Worm (Caenorhabditis elegans): ENCODE data around the gene grl-26.
A peak's percentile ranks its signal among the peaks of the same experiment; 100 is the strongest.

The grl-26 gene

ce11 chrIV:290387-290786 is 32.2 kb downstream of the grl-26 start:
- no peak for TF ChIP-seq efl-1 (optimal IDR thresholded peaks at IDR 0.05)
- peak in 1 of 2 experiments; percentile 71 for TF ChIP-seq efl-1 (GFP tag; optimal IDR thresholded peaks at IDR 0.05 in 1 of 2)
- no peak for TF ChIP-seq hpl-2 (GFP tag; optimal IDR thresholded peaks at IDR 0.05)
- no peak for TF ChIP-seq fkh-8 (tag; optimal IDR thresholded peaks at IDR 0.05)
- no peak for TF ChIP-seq elt-3 (tag; optimal IDR thresholded peaks at IDR 0.05)
- TF ChIP-seq pqm-1 (tag; optimal IDR thresholded peaks at IDR 0.05): no peak
- no peak for TF ChIP-seq alr-1 (tag; optimal IDR thresholded peaks at IDR 0.05; ENCODE audit: borderline replicate concordance)
- TF ChIP-seq mab-9 (GFP tag; IDR thresholded peaks at IDR 0.05): no peak

DNA sequence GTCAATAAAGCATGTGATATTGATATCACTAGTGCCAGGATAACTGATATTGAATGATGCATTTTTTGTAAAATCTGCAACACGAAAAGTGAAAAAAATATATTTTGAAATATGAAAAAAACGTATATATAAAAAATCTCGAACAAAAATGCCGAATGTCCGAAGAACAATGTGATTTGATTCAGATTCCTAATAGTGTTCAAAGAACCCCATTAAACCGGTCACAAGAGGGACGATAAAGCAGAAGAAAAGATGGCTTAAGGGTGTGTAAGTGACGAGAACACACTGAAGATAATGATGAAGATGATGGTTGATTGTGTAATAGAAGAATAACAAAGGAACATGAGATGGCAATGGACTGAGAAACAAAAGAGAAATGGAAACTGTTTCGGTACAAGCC is 34.6 kb downstream of the grl-26 start, which contains the start of gene T21D12.14:
TSS of gene T21D12.14 (minus strand) at position 101 of the 400 bp plus-strand sequence.
- TF ChIP-seq nhr-19 (GFP tag; conservative IDR thresholded peaks at IDR 0.05): no peak
- peak; percentile 32 for TF ChIP-seq blmp-1 (tag; optimal IDR thresholded peaks at IDR 0.05)

DNA sequence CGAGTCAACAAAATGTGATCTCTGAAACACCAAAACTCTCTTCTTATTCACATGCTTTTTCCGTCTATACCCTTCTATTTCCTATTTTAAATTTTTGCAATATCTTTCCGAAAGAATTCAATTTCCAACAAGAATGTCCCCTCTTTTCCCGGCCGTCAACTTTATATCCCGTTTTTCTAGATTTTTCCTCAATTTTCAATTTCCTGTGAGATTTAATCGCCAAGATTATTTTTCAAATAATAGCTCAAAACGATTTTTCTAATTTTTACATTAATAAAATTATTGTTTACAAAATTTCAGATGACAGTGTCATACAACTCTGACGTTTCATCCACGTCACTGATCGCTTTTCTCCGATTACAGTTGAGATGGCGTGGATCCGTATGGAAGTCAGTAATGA is 39.3 kb downstream of the grl-26 start, which contains the start of gene best-19:
TSS of gene best-19 (plus strand) at position 301 of the 400 bp plus-strand sequence.
- TF ChIP-seq fkh-10 (GFP tag; optimal IDR thresholded peaks at IDR 0.05) (peak; percentile 2), ces-1 (GFP tag; optimal IDR thresholded peaks at IDR 0.05) (no peak)

DNA sequence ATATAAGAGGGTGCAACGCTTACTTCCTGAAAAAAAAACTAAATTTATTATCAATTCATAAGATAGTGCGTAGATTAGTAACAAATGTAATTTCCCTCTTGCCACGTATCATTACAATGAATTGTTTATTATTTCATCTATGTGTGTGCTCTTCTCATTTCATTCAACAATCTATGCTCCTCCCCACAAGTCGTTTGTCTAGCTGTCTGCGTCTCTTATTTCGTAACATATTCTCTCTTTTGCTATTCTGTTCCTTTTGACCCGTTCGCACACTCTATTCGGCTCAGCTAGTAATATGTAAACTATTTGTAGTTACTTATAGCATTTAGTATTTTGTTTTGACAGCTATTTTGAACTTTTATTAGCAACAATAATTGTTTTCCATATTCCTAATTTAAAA is 40.6 kb downstream of the grl-26 start:
- TF ChIP-seq grh-1 (GFP tag; IDR thresholded peaks at IDR 0.05) (no peak), mep-1 (tag; optimal IDR thresholded peaks at IDR 0.05) (peak; percentile 6), lin-14 (GFP tag; optimal IDR thresholded peaks at IDR 0.05) (peak; percentile 28), nhr-77 (tag; optimal IDR thresholded peaks at IDR 0.05) (no peak), nhr-85 (tag) (peak; percentile 17), fkh-4 (tag; optimal IDR thresholded peaks at IDR 0.05; ENCODE audit: borderline replicate concordance) (no peak), rnt-1 (tag; optimal IDR thresholded peaks at IDR 0.05) (peak; percentile 6), unc-86 (tag; optimal IDR thresholded peaks at IDR 0.05) (no peak), sup-37 (GFP tag; optimal IDR thresholded peaks at IDR 0.05) (no peak), efl-1 (optimal IDR thresholded peaks at IDR 0.05) (no peak), efl-1 (GFP tag; optimal IDR thresholded peaks at IDR 0.05 in 1 of 2) (peak in 1 of 2 experiments; percentile 74)

DNA sequence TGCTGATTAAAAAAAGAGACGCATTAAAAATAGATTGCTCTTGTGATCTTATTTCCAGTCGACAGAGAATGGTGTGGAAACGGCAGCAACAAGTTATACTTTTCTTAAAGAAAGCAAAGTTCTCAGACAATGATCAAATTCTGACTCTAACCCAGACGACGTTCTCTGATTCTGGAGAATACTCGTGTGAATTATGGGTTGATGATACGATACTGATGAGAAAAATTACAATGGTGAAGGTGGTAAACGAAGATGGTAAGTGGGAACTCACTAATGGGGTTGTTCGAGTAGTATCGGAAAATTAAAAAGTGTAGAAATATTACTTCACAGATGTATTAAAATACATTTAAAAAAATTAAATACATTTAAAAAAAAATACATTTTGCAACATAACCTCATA is 44.3 kb downstream of the grl-26 start:
- TF ChIP-seq lin-13 (GFP tag; optimal IDR thresholded peaks at IDR 0.05) (no peak), efl-1 (optimal IDR thresholded peaks at IDR 0.05) (no peak), efl-1 (GFP tag; optimal IDR thresholded peaks at IDR 0.05 in 1 of 2) (peak in 1 of 2 experiments; percentile 68), lir-3 (tag; optimal IDR thresholded peaks at IDR 0.05; ENCODE audit: poor library complexity) (no peak), grh-1 (GFP tag; IDR thresholded peaks at IDR 0.05) (no peak)

DNA sequence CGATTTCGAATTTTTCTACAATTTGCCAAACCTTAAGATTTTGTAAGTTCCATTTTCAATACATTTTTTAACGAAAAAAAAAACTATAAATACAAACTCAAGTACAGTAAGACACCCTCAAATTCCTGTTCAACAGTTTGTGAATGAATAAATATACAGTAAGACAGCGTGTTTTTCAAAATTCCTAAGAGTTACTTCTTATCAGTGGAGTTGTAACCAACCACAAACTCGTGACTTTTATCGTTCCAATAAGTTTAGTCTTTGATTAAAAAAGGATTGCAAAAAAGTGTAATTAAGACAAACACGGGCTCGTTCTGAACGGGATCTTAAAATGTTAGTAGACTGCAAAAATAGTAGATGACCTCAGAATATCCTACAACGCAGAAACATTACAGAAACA is 47.5 kb downstream of the grl-26 start:
- no peak for TF ChIP-seq nhr-85 (tag)
- no peak for TF ChIP-seq C04F5.9 (tag; optimal IDR thresholded peaks at IDR 0.05)
- TF ChIP-seq efl-1 (optimal IDR thresholded peaks at IDR 0.05): no peak
- no peak for TF ChIP-seq efl-1 (GFP tag; optimal IDR thresholded peaks at IDR 0.05 in 1 of 2)
- no peak for TF ChIP-seq nhr-71 (tag; optimal IDR thresholded peaks at IDR 0.05)
- TF ChIP-seq F16B12.6 (tag; optimal IDR thresholded peaks at IDR 0.05): no peak
- no peak for TF ChIP-seq nhr-77 (tag; optimal IDR thresholded peaks at IDR 0.05)
- TF ChIP-seq hlh-4 (tag; optimal IDR thresholded peaks at IDR 0.05): no peak
- TF ChIP-seq lin-39 (tag; optimal IDR thresholded peaks at IDR 0.05): no peak
- TF ChIP-seq hlh-17 (GFP tag; optimal IDR thresholded peaks at IDR 0.05; ENCODE audit: borderline replicate concordance): no peak
- TF ChIP-seq mdl-1 (tag; optimal IDR thresholded peaks at IDR 0.05): no peak
- TF ChIP-seq unc-98 (GFP tag; IDR thresholded peaks at IDR 0.05): no peak
- TF ChIP-seq lsy-2 (tag; optimal IDR thresholded peaks at IDR 0.05): peak in 1 of 2 experiments; percentile 3
- TF ChIP-seq zag-1 (tag; optimal IDR thresholded peaks at IDR 0.05): no peak
- no peak for TF ChIP-seq pag-3 (tag; optimal IDR thresholded peaks at IDR 0.05; ENCODE audit: borderline replicate concordance, insufficient read depth)
- TF ChIP-seq elt-2 (tag; optimal IDR thresholded peaks at IDR 0.05): peak; percentile 65
- TF ChIP-seq nhr-84 (tag; optimal IDR thresholded peaks at IDR 0.05): no peak
- TF ChIP-seq dsc-1 (tag; optimal IDR thresholded peaks at IDR 0.05): no peak
- no peak for TF ChIP-seq blmp-1 (tag; optimal IDR thresholded peaks at IDR 0.05)
